Fruit fly (Drosophila melanogaster) whole organism, embryonic: Measurements from ENCODE around the gene AspRS-m.

ENCODE experiments used
- Ada2b ChIP-seq: fragments of 200-800 bp; sonication (Bioruptor generic); IDR thresholded peaks from 2 replicates; pipeline ENCODE4 v1.3.6; 2022; ENCODE audit warnings: missing biosample characterization, missing genetic modification characterization
- Aef1 ChIP-seq: fragments of 200-800 bp; sonication (Bioruptor generic); IDR thresholded peaks from 3 replicates; pipeline ENCODE4 v1.3.6; 2022; ENCODE audit warnings: missing biosample characterization, missing genetic modification characterization
- CG10321 ChIP-seq: fragments of 200-800 bp; sonication (Bioruptor generic); IDR thresholded peaks from 2 replicates; pipeline ENCODE4 v1.3.6; 2022; ENCODE audit warnings: missing biosample characterization, missing genetic modification characterization
- CG13296 ChIP-seq: fragments of 200-800 bp; sonication (Bioruptor generic); optimal IDR thresholded peaks from 3 replicates; lab custom pipeline; 2018; ENCODE audit warnings: missing biosample characterization, mild to moderate bottlenecking, missing genetic modification characterization
- CG13775 ChIP-seq: fragments of 200-800 bp; sonication (Bioruptor generic); optimal IDR thresholded peaks from 3 replicates; lab custom pipeline; 2017; ENCODE audit warnings: missing biosample characterization, mild to moderate bottlenecking, missing genetic modification characterization
- CG15514 ChIP-seq: fragments of 200-800 bp; sonication (Bioruptor generic); optimal IDR thresholded peaks from 3 replicates; lab custom pipeline; 2017; ENCODE audit warnings: missing biosample characterization, missing genetic modification characterization, mild to moderate bottlenecking, moderate library complexity, missing genetic modification reagents
- CG15601 ChIP-seq: fragments of 200-800 bp; sonication (Bioruptor generic); optimal IDR thresholded peaks from 3 replicates; lab custom pipeline; 2019; ENCODE audit warnings: missing biosample characterization, mild to moderate bottlenecking, missing genetic modification characterization, moderate library complexity
- CG17361 ChIP-seq: fragments of 200-800 bp; sonication (Bioruptor generic); IDR thresholded peaks from 3 replicates; pipeline ENCODE4 v1.3.6; 2022; ENCODE audit warnings: missing biosample characterization, missing genetic modification characterization
- CG18764 ChIP-seq: fragments of 200-800 bp; sonication (Bioruptor generic); optimal IDR thresholded peaks from 3 replicates; lab custom pipeline; 2016; ENCODE audit warnings: missing biosample characterization, missing genetic modification characterization
- CG2199 ChIP-seq: fragments of 200-800 bp; sonication (Bioruptor generic); IDR thresholded peaks from 3 replicates; pipeline ENCODE4 v1.3.6; 2022; ENCODE audit warnings: missing biosample characterization, missing genetic modification characterization
- CG2678 ChIP-seq: fragments of 200-800 bp; sonication (Bioruptor generic); optimal IDR thresholded peaks from 3 replicates; lab custom pipeline; 2019; ENCODE audit warnings: missing biosample characterization, mild to moderate bottlenecking, missing genetic modification characterization, moderate library complexity
- CG2889 ChIP-seq: fragments of 200-800 bp; sonication (Bioruptor generic); IDR thresholded peaks from 3 replicates; pipeline ENCODE4 v1.3.6; 2022; ENCODE audit warnings: missing biosample characterization, missing genetic modification characterization
- CG3163 ChIP-seq: fragments of 200-800 bp; sonication (Bioruptor generic); optimal IDR thresholded peaks from 3 replicates; lab custom pipeline; 2016; ENCODE audit warnings: missing biosample characterization, missing genetic modification characterization
- CG34376 ChIP-seq: fragments of 200-800 bp; sonication (Bioruptor generic); optimal IDR thresholded peaks from 2 replicates; lab custom pipeline; 2018; ENCODE audit warnings: missing biosample characterization, mild to moderate bottlenecking, missing genetic modification characterization
- CG43689 ChIP-seq: fragments of 200-800 bp; sonication (Bioruptor generic); IDR thresholded peaks from 2 replicates; pipeline ENCODE4 v1.3.6; 2022; ENCODE audit warnings: missing biosample characterization, missing genetic modification characterization
- CG5245 ChIP-seq: fragments of 200-800 bp; sonication (Bioruptor generic); optimal IDR thresholded peaks from 3 replicates; lab custom pipeline; 2016; ENCODE audit warnings: missing biosample characterization, missing genetic modification characterization
- CG6254 ChIP-seq: fragments of 200-800 bp; sonication (Bioruptor generic); optimal IDR thresholded peaks from 3 replicates; lab custom pipeline; 2017; ENCODE audit warnings: mild to moderate bottlenecking, missing biosample characterization, missing genetic modification reagents, missing genetic modification characterization
- CG7839 ChIP-seq: fragments of 200-800 bp; sonication (Bioruptor generic); optimal IDR thresholded peaks from 3 replicates; lab custom pipeline; 2018; ENCODE audit warnings: missing biosample characterization, mild to moderate bottlenecking, missing genetic modification characterization, moderate library complexity
- CG9437 ChIP-seq: fragments of 200-800 bp; sonication (Bioruptor generic); optimal IDR thresholded peaks from 2 replicates; lab custom pipeline; 2018; ENCODE audit warnings: missing biosample characterization, mild to moderate bottlenecking, missing genetic modification characterization
- CTCF ChIP-seq: fragments of 200-800 bp; sonication (Bioruptor generic); optimal IDR thresholded peaks from 2 replicates; lab custom pipeline; 2017; ENCODE audit warnings: missing biosample characterization, mild to moderate bottlenecking, missing genetic modification characterization, moderate library complexity
- H15 ChIP-seq: fragments of 200-800 bp; sonication (Bioruptor generic); IDR thresholded peaks from 3 replicates; pipeline ENCODE4 v1.3.6; 2022; ENCODE audit warnings: missing biosample characterization, missing genetic modification characterization
- Hmr ChIP-seq: fragments of 200-800 bp; sonication (Bioruptor generic); optimal IDR thresholded peaks from 3 replicates; lab custom pipeline; 2017; ENCODE audit warnings: mild to moderate bottlenecking, missing biosample characterization, missing genetic modification reagents, missing genetic modification characterization
- Hr78 ChIP-seq, 2 experiments: fragments of 200-800 bp in 1 of 2; fragments of >200 bp in 1 of 2; sonication (Bioruptor generic) in 1 of 2; optimal IDR thresholded peaks; 2 replicates each; lab custom pipeline; 2017 to 2019; ENCODE audit warnings: missing biosample characterization in 2 of 2, missing genetic modification characterization in 2 of 2, mild to moderate bottlenecking in 1 of 2, moderate library complexity in 1 of 2
- NC2α ChIP-seq: fragments of 200-800 bp; sonication (Bioruptor generic); optimal IDR thresholded peaks from 2 replicates; lab custom pipeline; 2016; ENCODE audit warnings: missing biosample characterization, missing genetic modification characterization
- Sin3A ChIP-seq: fragments of >200 bp; optimal IDR thresholded peaks from 2 replicates; lab custom pipeline; 2018
- Ssrp ChIP-seq: fragments of 200-800 bp; sonication (Bioruptor generic); optimal IDR thresholded peaks from 2 replicates; lab custom pipeline; 2018; ENCODE audit warnings: missing biosample characterization, mild to moderate bottlenecking, missing genetic modification characterization, moderate library complexity
- Trl ChIP-seq, 3 experiments: fragments of >200 bp in 2 of 3; fragments of 200-800 bp in 1 of 3; sonication (Bioruptor generic) in 1 of 3; optimal IDR thresholded peaks; 2 replicates in 1 of 3; 3 replicates in 2 of 3; lab custom pipeline; 2016 to 2017; ENCODE audit warnings: missing biosample characterization in 1 of 3, missing genetic modification characterization in 1 of 3
- ac ChIP-seq: fragments of 200-800 bp; sonication (Bioruptor generic); optimal IDR thresholded peaks from 3 replicates; lab custom pipeline; 2017; ENCODE audit warnings: missing biosample characterization, mild to moderate bottlenecking, missing genetic modification characterization
- bsh ChIP-seq, 2 experiments: fragments of 200-800 bp; sonication (Bioruptor generic); optimal IDR thresholded peaks; 2 replicates each; lab custom pipeline; 2017 to 2018; ENCODE audit warnings: mild to moderate bottlenecking in 2 of 2, missing biosample characterization in 2 of 2, missing genetic modification characterization in 2 of 2, moderate library complexity in 1 of 2
- cwo ChIP-seq: fragments of 200-800 bp; sonication (Bioruptor generic); optimal IDR thresholded peaks from 3 replicates; lab custom pipeline; 2017; ENCODE audit warnings: missing biosample characterization, missing genetic modification characterization, mild to moderate bottlenecking, moderate library complexity, missing genetic modification reagents
- dysf ChIP-seq: fragments of 200-800 bp; sonication (Bioruptor generic); IDR thresholded peaks from 3 replicates; pipeline ENCODE4 v1.3.6; 2022; ENCODE audit warnings: missing biosample characterization, missing genetic modification characterization
- exex ChIP-seq: fragments of 200-800 bp; sonication (Bioruptor generic); optimal IDR thresholded peaks from 4 replicates; lab custom pipeline; 2018; ENCODE audit warnings: missing biosample characterization, mild to moderate bottlenecking, missing genetic modification characterization, moderate library complexity
- fd3F ChIP-seq: fragments of 200-800 bp; sonication (Bioruptor generic); optimal IDR thresholded peaks from 2 replicates; lab custom pipeline; 2018; ENCODE audit warnings: missing biosample characterization, mild to moderate bottlenecking, missing genetic modification characterization, moderate library complexity
- gem ChIP-seq: fragments of 200-800 bp; sonication (Bioruptor generic); optimal IDR thresholded peaks from 2 replicates; lab custom pipeline; 2019; ENCODE audit warnings: missing biosample characterization, mild to moderate bottlenecking, missing genetic modification characterization, moderate library complexity
- grn ChIP-seq: fragments of 200-800 bp; sonication (Bioruptor generic); optimal IDR thresholded peaks from 3 replicates; lab custom pipeline; 2017; ENCODE audit warnings: missing biosample characterization, missing genetic modification characterization
- gro ChIP-seq: fragments of 200-800 bp; sonication (Bioruptor generic); optimal IDR thresholded peaks from 2 replicates; lab custom pipeline; 2016; ENCODE audit warnings: missing biosample characterization, missing genetic modification characterization
- gsb ChIP-seq: fragments of 200-800 bp; sonication (Bioruptor generic); IDR thresholded peaks from 2 replicates; pipeline ENCODE4 v1.3.6; 2022; ENCODE audit warnings: missing biosample characterization, missing genetic modification characterization
- jigr1 ChIP-seq: fragments of 200-800 bp; sonication (Bioruptor generic); IDR thresholded peaks from 3 replicates; pipeline ENCODE4 v1.3.6; 2022; ENCODE audit warnings: missing biosample characterization, missing genetic modification characterization
- lab ChIP-seq: fragments of 200-800 bp; sonication (Bioruptor generic); optimal IDR thresholded peaks from 3 replicates; lab custom pipeline; 2017; ENCODE audit warnings: missing biosample characterization, missing genetic modification characterization, mild to moderate bottlenecking, moderate library complexity, missing genetic modification reagents
- mirr ChIP-seq: fragments of 200-800 bp; sonication (Bioruptor generic); optimal IDR thresholded peaks from 3 replicates; lab custom pipeline; 2018; ENCODE audit warnings: missing biosample characterization, mild to moderate bottlenecking, missing genetic modification characterization
- oc ChIP-seq: fragments of 200-800 bp; sonication (Bioruptor generic); optimal IDR thresholded peaks from 2 replicates; lab custom pipeline; 2018; ENCODE audit warnings: missing biosample characterization, mild to moderate bottlenecking, missing genetic modification characterization, moderate library complexity
- onecut ChIP-seq: fragments of 200-800 bp; sonication (Bioruptor generic); IDR thresholded peaks from 2 replicates; pipeline ENCODE4 v1.3.6; 2022; ENCODE audit warnings: missing biosample characterization, missing genetic modification characterization
- org-1 ChIP-seq: fragments of 200-800 bp; sonication (Bioruptor generic); optimal IDR thresholded peaks from 2 replicates; lab custom pipeline; 2017; ENCODE audit warnings: missing biosample characterization, missing genetic modification characterization
- salm ChIP-seq: fragments of 200-800 bp; sonication (Bioruptor generic); optimal IDR thresholded peaks from 2 replicates; lab custom pipeline; 2018; ENCODE audit warnings: missing biosample characterization, mild to moderate bottlenecking, missing genetic modification characterization
- sens-2 ChIP-seq: fragments of 200-800 bp; sonication (Bioruptor generic); IDR thresholded peaks from 2 replicates; pipeline ENCODE4 v1.3.6; 2022; ENCODE audit warnings: missing biosample characterization, missing genetic modification characterization
- stc ChIP-seq: fragments of 200-800 bp; sonication (Bioruptor generic); IDR thresholded peaks from 2 replicates; pipeline ENCODE4 v1.3.6; 2022; ENCODE audit warnings: missing biosample characterization, missing genetic modification characterization
- stwl ChIP-seq: fragments of 200-800 bp; sonication (Bioruptor generic); optimal IDR thresholded peaks from 3 replicates; lab custom pipeline; 2018; ENCODE audit warnings: missing biosample characterization, mild to moderate bottlenecking, missing genetic modification characterization, moderate library complexity
- tgo ChIP-seq: fragments of 200-800 bp; sonication (Bioruptor generic); IDR thresholded peaks from 3 replicates; pipeline ENCODE4 v1.3.6; 2022; ENCODE audit warnings: missing biosample characterization, missing genetic modification characterization

AspRS-m gene

dm6 chr2L:16852318-16852932, 25.5 kb downstream of the AspRS-m start, which contains the start of gene CG31810 (continued):
- TF ChIP-seq lab (GFP tag; lab: Kevin White, UChicago): no peak
- TF ChIP-seq CTCF: peak; percentile 31
- TF ChIP-seq bsh (GFP tag; optimal IDR thresholded peaks at IDR 0.05; lab: Kevin White, UChicago): no peak
- TF ChIP-seq Ada2b (GFP tag; lab: Robert Waterston, UW): no peak
- 0 out of 2 replicates have a peak, but pooled peaks have one; percentile 8 for TF ChIP-seq stc (GFP tag; lab: Robert Waterston, UW)
- TF ChIP-seq tgo (GFP tag; lab: Robert Waterston, UW): no peak
- TF ChIP-seq CG7839: peak; percentile 15
- peak; percentile 7; the same call in 1 of the 3 replicates for TF ChIP-seq CG2199 (GFP tag; lab: Robert Waterston, UW)
- no peak for TF ChIP-seq Ssrp (tag; lab: Kevin White, UChicago)
- TF ChIP-seq CG2678 (tag; lab: Kevin White, UChicago): peak; percentile 30
- TF ChIP-seq gem (tag; lab: Kevin White, UChicago): peak; percentile 41
- TF ChIP-seq stwl (tag; lab: Kevin White, UChicago): peak; percentile 16
- no peak for TF ChIP-seq gro (GFP tag; lab: Kevin White, UChicago)
- no peak for TF ChIP-seq jigr1 (GFP tag; lab: Robert Waterston, UW)
- 0 out of 3 replicates have a peak, but pooled peaks have one; percentile 20 for TF ChIP-seq CG17361
- no peak for TF ChIP-seq CG43689 (GFP tag; lab: Robert Waterston, UW)
- TF ChIP-seq CG13775 (GFP tag; lab: Kevin White, UChicago): no peak
- peak; percentile 70; the same call in 2 of the 3 replicates for TF ChIP-seq CG2889 (GFP tag; lab: Robert Waterston, UW)
- TF ChIP-seq, all 482 proteins: peak for 30

dm6 chr2L:16857131-16857530, 30.3 kb downstream of the AspRS-m start:
- no peak for TF ChIP-seq Aef1 (GFP tag; lab: Robert Waterston, UW)
- no peak for TF ChIP-seq ac (GFP tag; lab: Kevin White, UChicago)
- no peak for TF ChIP-seq CG10321 (GFP tag; lab: Robert Waterston, UW)
- no peak for TF ChIP-seq fd3F
- no peak for TF ChIP-seq org-1 (GFP tag; lab: Kevin White, UChicago)
- no peak for TF ChIP-seq gsb (GFP tag; lab: Robert Waterston, UW)
- TF ChIP-seq CG5245 (GFP tag; lab: Kevin White, UChicago): no peak

dm6 chr2L:16857665-16858064, 30.8 kb downstream of the AspRS-m start:
- TF ChIP-seq grn (GFP tag; lab: Kevin White, UChicago) (peak; percentile 85), sens-2 (no peak), CG18764 (GFP tag; lab: Kevin White, UChicago) (no peak), CG34376 (peak; percentile 70), Hmr (GFP tag; lab: Kevin White, UChicago) (no peak), exex (peak; percentile 70), mirr (peak; percentile 56), dysf (no peak), Sin3A (no peak), Hr78 (GFP tag; optimal IDR thresholded peaks at IDR 0.05; lab: Kevin White, UChicago) (no peak), salm (tag; lab: Kevin White, UChicago) (peak; percentile 45), oc (tag; lab: Kevin White, UChicago) (no peak), onecut (peak; percentile 63; the same call in 1 of the 2 replicates), CG2678 (tag; lab: Kevin White, UChicago) (peak; percentile 19), CG9437 (GFP tag; lab: Kevin White, UChicago) (no peak), Trl (optimal IDR thresholded peaks at IDR 0.05; lab: Kevin White, UChicago) (peak; percentile 72 to 90), Trl (GFP tag; optimal IDR thresholded peaks at IDR 0.05; lab: Kevin White, UChicago) (no peak), CG15514 (GFP tag; lab: Kevin White, UChicago) (no peak), NC2α (GFP tag; lab: Kevin White, UChicago) (no peak), cwo (GFP tag; lab: Kevin White, UChicago) (peak; percentile 42), CG13296 (peak; percentile 19), CG3163 (peak; percentile 75), H15 (GFP tag; lab: Robert Waterston, UW) (no peak), CG6254 (peak; percentile 6), CG15601 (peak; percentile 37)
